Fruit fly (Drosophila melanogaster): ENCODE data around the gene CG4119.

- TF ChIP-seq pan (optimal IDR thresholded peaks at IDR 0.05) (no peak), usp (GFP tag; optimal IDR thresholded peaks at IDR 0.05) (no peak), psq (optimal IDR thresholded peaks at IDR 0.05) (no peak), Dll (optimal IDR thresholded peaks at IDR 0.05) (no peak)
Observed at dm6 chrX:5695035-5695434, 29.2 kb downstream of the CG4119 start, which contains the start of gene CG3149.

All from whole organism.